Worm (Caenorhabditis elegans) whole organism, L1 larva: ENCODE results near the gene ZC250.5.
A peak's percentile ranks its signal among the peaks of the same experiment; 100 is the strongest.

ENCODE experiments used
- C16A3.4 ChIP-seq: fragments of 150-350 bp; optimal IDR thresholded peaks from 2 replicates; lab custom pipeline; 2014; ENCODE audit warnings: missing biosample characterization, missing genetic modification characterization
- F16B12.6 ChIP-seq: fragments of 150-350 bp; optimal IDR thresholded peaks from 2 replicates; lab custom pipeline; 2014; ENCODE audit warnings: missing biosample characterization, missing genetic modification characterization
- aha-1 ChIP-seq: fragments of 150-350 bp; optimal IDR thresholded peaks from 2 replicates; lab custom pipeline; 2014; ENCODE audit warnings: missing biosample characterization, missing genetic modification characterization
- ama-1 ChIP-seq: fragments of 150-350 bp; optimal IDR thresholded peaks from 2 replicates; lab custom pipeline; 2014
- ceh-63 ChIP-seq: fragments of 200-800 bp; sonication (Bioruptor generic); optimal IDR thresholded peaks from 2 replicates; lab custom pipeline; 2018; ENCODE audit warnings: mild to moderate bottlenecking, missing genetic modification characterization, missing compliant biosample characterization
- ceh-8 ChIP-seq: fragments of 200-800 bp; sonication (Bioruptor generic); optimal IDR thresholded peaks from 2 replicates; lab custom pipeline; 2018; ENCODE audit warnings: mild to moderate bottlenecking, missing genetic modification characterization, moderate library complexity, missing compliant biosample characterization
- ceh-82 ChIP-seq, 3 experiments: fragments of 150-350 bp in 1 of 3; sonication (generic microtip) in 2 of 3; optimal IDR thresholded peaks; 2 replicates each; lab custom pipeline; 2014 to 2017; ENCODE audit warnings: missing biosample characterization in 3 of 3, missing genetic modification characterization in 3 of 3
- ceh-90 ChIP-seq: sonication (generic microtip); optimal IDR thresholded peaks from 2 replicates; lab custom pipeline; 2016; ENCODE audit warnings: missing genetic modification characterization, missing compliant biosample characterization
- ces-1 ChIP-seq: fragments of 150-350 bp; optimal IDR thresholded peaks from 2 replicates; lab custom pipeline; 2014; ENCODE audit warnings: missing biosample characterization, missing genetic modification reagents, missing genetic modification characterization
- dpl-1 ChIP-seq, 3 experiments: fragments of 150-350 bp in 2 of 3; sonication (generic microtip) in 1 of 3; optimal IDR thresholded peaks; 2 replicates each; lab custom pipeline; 2014 to 2017; ENCODE audit warnings: missing biosample characterization in 3 of 3, missing genetic modification characterization in 3 of 3, missing genetic modification reagents in 3 of 3
- dsc-1 ChIP-seq: sonication (generic microtip); optimal IDR thresholded peaks from 2 replicates; lab custom pipeline; 2016; ENCODE audit warnings: mild to moderate bottlenecking, missing genetic modification characterization, missing compliant biosample characterization
- efl-1 ChIP-seq, 4 experiments: fragments of 150-350 bp; optimal IDR thresholded peaks in 3 of 4; peaks in 1 of 4; 1 replicate in 1 of 4; 2 replicates in 3 of 4; lab custom pipeline; 2014; ENCODE audit warnings: missing biosample characterization in 2 of 4, missing genetic modification characterization in 2 of 4, missing genetic modification reagents in 2 of 4
- efl-3 ChIP-seq: fragments of 200-800 bp; sonication (Bioruptor generic); optimal IDR thresholded peaks from 2 replicates; lab custom pipeline; 2018; ENCODE audit warnings: mild to moderate bottlenecking, missing genetic modification characterization, missing compliant biosample characterization
- egl-27 ChIP-seq, 2 experiments: fragments of 150-350 bp in 1 of 2; sonication (generic microtip); optimal IDR thresholded peaks; 3 replicates each; lab custom pipeline; 2017 to 2018; ENCODE audit warnings: missing biosample characterization in 2 of 2, missing genetic modification characterization in 2 of 2, missing genetic modification reagents in 2 of 2
- elt-2 ChIP-seq: sonication (generic microtip); optimal IDR thresholded peaks from 2 replicates; lab custom pipeline; 2016; ENCODE audit warnings: missing genetic modification characterization, mild to moderate bottlenecking, inconsistent platforms, missing compliant biosample characterization, missing genetic modification reagents
- ets-5 ChIP-seq: fragments of 200-800 bp; sonication (Bioruptor generic); IDR thresholded peaks from 2 replicates; pipeline ENCODE4 v1.3.6; 2022; ENCODE audit warnings: missing genetic modification characterization, missing compliant biosample characterization
- fkh-8 ChIP-seq: sonication (generic microtip); optimal IDR thresholded peaks from 2 replicates; lab custom pipeline; 2016; ENCODE audit warnings: mild to moderate bottlenecking, missing genetic modification characterization, missing compliant biosample characterization
- fos-1 ChIP-seq: fragments of 150-350 bp; optimal IDR thresholded peaks from 2 replicates; lab custom pipeline; 2014; ENCODE audit warnings: missing biosample characterization, missing genetic modification characterization
- hlh-17 ChIP-seq: fragments of 200-800 bp; sonication (Bioruptor generic); optimal IDR thresholded peaks from 2 replicates; lab custom pipeline; 2018; ENCODE audit warnings: missing genetic modification characterization, mild to moderate bottlenecking, missing compliant biosample characterization, moderate library complexity, borderline replicate concordance
- lin-14 ChIP-seq: fragments of 200-800 bp; sonication (Bioruptor generic); optimal IDR thresholded peaks from 2 replicates; lab custom pipeline; 2018; ENCODE audit warnings: mild to moderate bottlenecking, missing genetic modification characterization, moderate library complexity, missing compliant biosample characterization
- lin-15B ChIP-seq: fragments of 150-350 bp; sonication (generic microtip); optimal IDR thresholded peaks from 3 replicates; lab custom pipeline; 2014; ENCODE audit warnings: missing biosample characterization, missing genetic modification characterization
- lin-35 ChIP-seq, 2 experiments: fragments of 150-350 bp; optimal IDR thresholded peaks; 2 replicates each; lab custom pipeline; 2014; ENCODE audit warnings: missing biosample characterization in 2 of 2, missing genetic modification characterization in 2 of 2, missing genetic modification reagents in 2 of 2
- lin-39 ChIP-seq: fragments of 150-350 bp; optimal IDR thresholded peaks from 2 replicates; lab custom pipeline; 2014; ENCODE audit warnings: missing biosample characterization, missing genetic modification reagents, missing genetic modification characterization
- mdl-1 ChIP-seq, 2 experiments: fragments of 150-350 bp; optimal IDR thresholded peaks; 2 replicates each; lab custom pipeline; 2014 to 2017; ENCODE audit warnings: missing biosample characterization in 2 of 2, missing genetic modification characterization in 2 of 2, inconsistent platforms in 1 of 2
- nhr-11 ChIP-seq: fragments of 150-350 bp; optimal IDR thresholded peaks from 2 replicates; lab custom pipeline; 2014; ENCODE audit warnings: missing biosample characterization, missing genetic modification characterization
- nhr-12 ChIP-seq: sonication (generic microtip); optimal IDR thresholded peaks from 2 replicates; lab custom pipeline; 2017; ENCODE audit warnings: missing biosample characterization, missing genetic modification characterization
- nhr-19 ChIP-seq: fragments of 200-800 bp; sonication (Bioruptor generic); conservative IDR thresholded peaks from 2 replicates; pipeline ENCODE4 v1.3.6; 2022; ENCODE audit warnings: missing genetic modification characterization, missing compliant biosample characterization
- nhr-20 ChIP-seq: sonication (generic microtip); optimal IDR thresholded peaks from 2 replicates; lab custom pipeline; 2016; ENCODE audit warnings: mild to moderate bottlenecking, missing genetic modification characterization, missing compliant biosample characterization
- nhr-237 ChIP-seq: fragments of 150-350 bp; optimal IDR thresholded peaks from 2 replicates; lab custom pipeline; 2014; ENCODE audit warnings: missing biosample characterization, missing genetic modification characterization
- nhr-77 ChIP-seq: fragments of 150-350 bp; optimal IDR thresholded peaks from 2 replicates; lab custom pipeline; 2014; ENCODE audit warnings: missing biosample characterization, missing genetic modification characterization
- nhr-84 ChIP-seq: sonication (generic microtip); optimal IDR thresholded peaks from 2 replicates; lab custom pipeline; 2017; ENCODE audit warnings: missing biosample characterization, missing genetic modification characterization
- pag-3 ChIP-seq: sonication (generic microtip); optimal IDR thresholded peaks from 2 replicates; lab custom pipeline; 2017; ENCODE audit warnings: missing genetic modification characterization, mild to moderate bottlenecking, missing compliant biosample characterization, antibody characterized with exemption, borderline replicate concordance; ENCODE audit not compliant: insufficient read depth
- pqm-1 ChIP-seq: sonication (generic microtip); optimal IDR thresholded peaks from 3 replicates; lab custom pipeline; 2017; ENCODE audit warnings: missing biosample characterization, missing genetic modification characterization
- rnt-1 ChIP-seq: sonication (generic microtip); optimal IDR thresholded peaks from 2 replicates; lab custom pipeline; 2016; ENCODE audit warnings: mild to moderate bottlenecking, missing genetic modification characterization, moderate library complexity, missing compliant biosample characterization
- snpc-4 ChIP-seq: fragments of 150-350 bp; optimal IDR thresholded peaks from 2 replicates; lab custom pipeline; 2014; ENCODE audit warnings: missing biosample characterization, missing genetic modification characterization
- sox-4 ChIP-seq: sonication (generic microtip); optimal IDR thresholded peaks from 2 replicates; lab custom pipeline; 2016; ENCODE audit warnings: missing genetic modification characterization, missing compliant biosample characterization
- sptf-1 ChIP-seq: fragments of 150-350 bp; optimal IDR thresholded peaks from 2 replicates; lab custom pipeline; 2014; ENCODE audit warnings: missing biosample characterization, missing genetic modification characterization
- sup-37 ChIP-seq: fragments of 200-800 bp; sonication (Bioruptor generic); optimal IDR thresholded peaks from 2 replicates; lab custom pipeline; 2018; ENCODE audit warnings: mild to moderate bottlenecking, missing genetic modification characterization, missing compliant biosample characterization
- swsn-7 ChIP-seq: sonication (generic microtip); optimal IDR thresholded peaks from 2 replicates; lab custom pipeline; 2016; ENCODE audit warnings: missing genetic modification characterization, missing compliant biosample characterization
- unc-130 ChIP-seq: fragments of 150-350 bp; optimal IDR thresholded peaks from 2 replicates; lab custom pipeline; 2017; ENCODE audit warnings: missing biosample characterization, missing genetic modification characterization, inconsistent platforms
- unc-30 ChIP-seq: sonication (generic microtip); optimal IDR thresholded peaks from 2 replicates; lab custom pipeline; 2017; ENCODE audit warnings: missing biosample characterization, missing genetic modification characterization
- unc-86 ChIP-seq: sonication (generic microtip); optimal IDR thresholded peaks from 2 replicates; lab custom pipeline; 2016; ENCODE audit warnings: missing genetic modification characterization, missing compliant biosample characterization
- unc-98 ChIP-seq: fragments of 200-800 bp; sonication (Bioruptor generic); IDR thresholded peaks from 2 replicates; pipeline ENCODE4 v1.3.6; 2022; ENCODE audit warnings: missing genetic modification characterization, missing compliant biosample characterization
- vab-15 ChIP-seq: sonication (generic microtip); optimal IDR thresholded peaks from 2 replicates; lab custom pipeline; 2017; ENCODE audit warnings: missing genotype, mild to moderate bottlenecking, missing genetic modification characterization, missing compliant biosample characterization
- zag-1 ChIP-seq: fragments of 150-350 bp; optimal IDR thresholded peaks from 2 replicates; lab custom pipeline; 2014; ENCODE audit warnings: missing biosample characterization, missing genetic modification characterization
- zip-4 ChIP-seq: fragments of 200-800 bp; sonication (Bioruptor generic); optimal IDR thresholded peaks from 2 replicates; lab custom pipeline; 2018; ENCODE audit warnings: mild to moderate bottlenecking, missing genetic modification characterization, moderate library complexity, missing compliant biosample characterization
- ztf-11 ChIP-seq, 2 experiments: sonication (generic microtip); optimal IDR thresholded peaks; 2 replicates each; lab custom pipeline; 2016 to 2017; ENCODE audit warnings: missing genetic modification characterization in 2 of 2, missing biosample characterization in 1 of 2, missing compliant biosample characterization in 1 of 2

Gene ZC250.5

ce11 chrV:5788650-5789049, 16.9 kb upstream of the ZC250.5 start:
- TF ChIP-seq nhr-20 (tag; lab: Kevin White, UChicago): peak; percentile 0
- TF ChIP-seq nhr-77 (tag; lab: Kevin White, UChicago): no peak
- peak; percentile 62 for TF ChIP-seq lin-14 (GFP tag; lab: Kevin White, UChicago)
- TF ChIP-seq egl-27 (tag; optimal IDR thresholded peaks at IDR 0.05; lab: Kevin White, UChicago): no peak
- TF ChIP-seq ets-5 (GFP tag; lab: Robert Waterston, UW): no peak
- TF ChIP-seq, all 84 proteins: peak for 2

ce11 chrV:5790497-5791280, 14.9 kb upstream of the ZC250.5 start, which contains the start of the genes nhr-142 and F44E7.9:
nhr-142 (minus strand) TSS chrV:5790553.
F44E7.9 (plus strand) TSS chrV:5791230.
- no peak for TF ChIP-seq ets-5 (GFP tag; lab: Robert Waterston, UW)
- no peak for TF ChIP-seq unc-30
- peak; percentile 49 for TF ChIP-seq aha-1
- TF ChIP-seq vab-15 (tag; lab: Kevin White, UChicago): peak; percentile 24
- TF ChIP-seq nhr-12 (tag; lab: Kevin White, UChicago): no peak
- peak; percentile 63 for TF ChIP-seq snpc-4 (tag; lab: Kevin White, UChicago)
- peak; percentile 76 for TF ChIP-seq lin-15B (tag; lab: Kevin White, UChicago)
- TF ChIP-seq unc-86 (tag; lab: Kevin White, UChicago): peak; percentile 84
- peak; percentile 71 for TF ChIP-seq nhr-77 (tag; lab: Kevin White, UChicago)
- no peak for TF ChIP-seq ceh-63 (GFP tag; lab: Kevin White, UChicago)
- TF ChIP-seq sox-4 (tag; lab: Kevin White, UChicago): peak; percentile 52
- TF ChIP-seq dsc-1: peak; percentile 79
- peak; percentile 81 to 86 for TF ChIP-seq lin-35 (GFP tag; optimal IDR thresholded peaks at IDR 0.05; lab: Kevin White, UChicago)
- no peak for TF ChIP-seq ama-1 (lab: Kevin White, UChicago)
- TF ChIP-seq nhr-84 (tag; lab: Kevin White, UChicago): no peak
- peak; percentile 42 for TF ChIP-seq elt-2
- peak; percentile 93 for TF ChIP-seq C16A3.4 (tag; lab: Kevin White, UChicago)
- TF ChIP-seq pag-3 (tag; lab: Kevin White, UChicago): peak; percentile 38
- TF ChIP-seq ceh-82 (tag; optimal IDR thresholded peaks at IDR 0.05; lab: Kevin White, UChicago): peak; percentile 89 to 90 (median 90)
- peak; percentile 87 for TF ChIP-seq nhr-19 (GFP tag; lab: Robert Waterston, UW)
- no peak for TF ChIP-seq ceh-90
- TF ChIP-seq ces-1 (GFP tag; lab: Kevin White, UChicago): no peak
- TF ChIP-seq F16B12.6: peak; percentile 60
- TF ChIP-seq zip-4: peak; percentile 38
- peak in 1 of 2 experiments; percentile 55 for TF ChIP-seq mdl-1 (tag; optimal IDR thresholded peaks at IDR 0.05; lab: Kevin White, UChicago)
- TF ChIP-seq efl-1 (optimal IDR thresholded peaks at IDR 0.05; lab: Kevin White, UChicago): peak; percentile 85 to 88
- peak; percentile 76 to 98 for TF ChIP-seq efl-1 (GFP tag; optimal IDR thresholded peaks at IDR 0.05 in 1 of 2; lab: Kevin White, UChicago)
- peak; percentile 87 for TF ChIP-seq fkh-8 (tag; lab: Kevin White, UChicago)
- TF ChIP-seq swsn-7 (tag; lab: Kevin White, UChicago): peak; percentile 84
- TF ChIP-seq nhr-20 (tag; lab: Kevin White, UChicago): peak; percentile 90
- no peak for TF ChIP-seq hlh-17 (GFP tag; lab: Kevin White, UChicago)
- peak in 1 of 2 experiments; percentile 75 for TF ChIP-seq ztf-11 (tag; optimal IDR thresholded peaks at IDR 0.05; lab: Kevin White, UChicago)
- TF ChIP-seq lin-14 (GFP tag; lab: Kevin White, UChicago): peak; percentile 91
- peak; percentile 64 for TF ChIP-seq nhr-237 (tag; lab: Kevin White, UChicago)
- TF ChIP-seq pqm-1 (tag; lab: Kevin White, UChicago): no peak
- TF ChIP-seq dpl-1 (GFP tag; optimal IDR thresholded peaks at IDR 0.05; lab: Kevin White, UChicago): peak; percentile 72 to 84 (median 82)
- no peak for TF ChIP-seq zag-1 (tag; lab: Kevin White, UChicago)
- no peak for TF ChIP-seq sptf-1 (tag; lab: Kevin White, UChicago)
- peak; percentile 42 for TF ChIP-seq nhr-11
- peak; percentile 96 for TF ChIP-seq rnt-1 (tag; lab: Kevin White, UChicago)
- TF ChIP-seq sup-37 (GFP tag; lab: Kevin White, UChicago): peak; percentile 40
- no peak for TF ChIP-seq unc-98 (GFP tag; lab: Robert Waterston, UW)
- peak; percentile 66 for TF ChIP-seq ceh-8
- peak; percentile 60 for TF ChIP-seq lin-39 (tag; lab: Kevin White, UChicago)
- TF ChIP-seq fos-1 (tag; lab: Kevin White, UChicago): peak; percentile 75
- peak; percentile 50 for TF ChIP-seq unc-130 (tag; lab: Kevin White, UChicago)
- TF ChIP-seq efl-3 (GFP tag; lab: Kevin White, UChicago): no peak
